Worm (Caenorhabditis elegans): ENCODE measurements around the gene pgap-2.
"Not testable (repeated sequence)": the region's sequence is repeated elsewhere in the genome, so short reads cannot be mapped to it uniquely, and the experiment has no call there.

pgap-2 gene

ce11 chrIII:4734056-4734455 is 28.7 kb downstream of the pgap-2 start, which contains the start of gene F17C8.9:
F17C8.9 (plus strand) TSS chrIII:4734356.
- TF ChIP-seq nhr-23 (tag; optimal IDR thresholded peaks at IDR 0.05) (no peak), fkh-10 (GFP tag; optimal IDR thresholded peaks at IDR 0.05) (no peak)

ce11 chrIII:4735443-4735842 is 30.1 kb downstream of the pgap-2 start, which contains the start of gene F17C8.7:
F17C8.7 (plus strand) TSS chrIII:4735743.
- TF ChIP-seq skn-1 (tag; optimal IDR thresholded peaks at IDR 0.05) (no peak), sea-2 (GFP tag; optimal IDR thresholded peaks at IDR 0.05) (no peak), elt-2 (tag; optimal IDR thresholded peaks at IDR 0.05) (no peak), pha-4 (tag; optimal IDR thresholded peaks at IDR 0.05) (no peak), elt-3 (tag; optimal IDR thresholded peaks at IDR 0.05) (no peak), ceh-16 (tag; optimal IDR thresholded peaks at IDR 0.05) (no peak), mdl-1 (tag; optimal IDR thresholded peaks at IDR 0.05) (no peak), tbx-2 (tag; optimal IDR thresholded peaks at IDR 0.05) (no peak), eor-1 (tag; optimal IDR thresholded peaks at IDR 0.05) (no peak), nhr-77 (tag; optimal IDR thresholded peaks at IDR 0.05) (no peak), nhr-28 (tag; optimal IDR thresholded peaks at IDR 0.05) (no peak), nhr-67 (tag; optimal IDR thresholded peaks at IDR 0.05) (no peak), zag-1 (tag; optimal IDR thresholded peaks at IDR 0.05) (no peak), ceh-82 (tag; optimal IDR thresholded peaks at IDR 0.05) (no peak), lin-15B (tag; optimal IDR thresholded peaks at IDR 0.05) (no peak)

ce11 chrIII:4739975-4740374 is 34.7 kb downstream of the pgap-2 start, which contains the start of gene ras-2:
ras-2 (minus strand) TSS chrIII:4740075.
- TF ChIP-seq nhr-23 (tag; optimal IDR thresholded peaks at IDR 0.05): no peak
- no peak for TF ChIP-seq mdl-1 (tag; optimal IDR thresholded peaks at IDR 0.05)
- no peak for TF ChIP-seq fkh-2 (tag; optimal IDR thresholded peaks at IDR 0.05)
- no peak for TF ChIP-seq nhr-67 (tag; optimal IDR thresholded peaks at IDR 0.05)
- TF ChIP-seq ceh-9 (tag; optimal IDR thresholded peaks at IDR 0.05): no peak
- no peak for TF ChIP-seq lin-15B (tag; optimal IDR thresholded peaks at IDR 0.05)
- TF ChIP-seq zag-1 (tag; optimal IDR thresholded peaks at IDR 0.05): no peak
- no peak for TF ChIP-seq unc-39 (tag; optimal IDR thresholded peaks at IDR 0.05)
- no peak for TF ChIP-seq elt-3 (tag; optimal IDR thresholded peaks at IDR 0.05)
- no peak for TF ChIP-seq pqm-1 (tag; optimal IDR thresholded peaks at IDR 0.05)
- TF ChIP-seq ZK546.5 (tag; optimal IDR thresholded peaks at IDR 0.05): no peak
- no peak for TF ChIP-seq eor-1 (tag; optimal IDR thresholded peaks at IDR 0.05)
- no peak for TF ChIP-seq skn-1 (tag; optimal IDR thresholded peaks at IDR 0.05)
- no peak for TF ChIP-seq nhr-11 (tag; optimal IDR thresholded peaks at IDR 0.05)
- no peak for TF ChIP-seq ztf-4 (tag; optimal IDR thresholded peaks at IDR 0.05)
- no peak for TF ChIP-seq fos-1 (tag; optimal IDR thresholded peaks at IDR 0.05)

ce11 chrIII:4740820-4741219 is 35.5 kb downstream of the pgap-2 start:
- TF ChIP-seq nhr-23 (tag; optimal IDR thresholded peaks at IDR 0.05): peak; percentile 63
- TF ChIP-seq hmg-11 (tag; optimal IDR thresholded peaks at IDR 0.05): no peak
- TF ChIP-seq nhr-77 (tag; optimal IDR thresholded peaks at IDR 0.05): no peak
- TF ChIP-seq elt-2 (tag; optimal IDR thresholded peaks at IDR 0.05): peak; percentile 31
- peak; percentile 8 for TF ChIP-seq lin-39 (tag; optimal IDR thresholded peaks at IDR 0.05)
- TF ChIP-seq ceh-28 (tag; optimal IDR thresholded peaks at IDR 0.05): peak; percentile 45
- no peak for TF ChIP-seq fkh-10 (GFP tag; optimal IDR thresholded peaks at IDR 0.05)
- TF ChIP-seq nfya-1 (tag; optimal IDR thresholded peaks at IDR 0.05; ENCODE audit: insufficient read depth): peak; percentile 48

- TF ChIP-seq lin-15B, egl-27, ztf-4 (tag; optimal IDR thresholded peaks at IDR 0.05): not testable (repeated sequence)
These were observed 37.3 kb downstream of the pgap-2 start, which contains the start of gene twk-6 for ce11 chrIII:4742620-4743019. twk-6 (plus strand) TSS chrIII:4742920.

- TF ChIP-seq fkh-10 (GFP tag; optimal IDR thresholded peaks at IDR 0.05): no peak
- no peak for TF ChIP-seq lsy-12 (tag; optimal IDR thresholded peaks at IDR 0.05)
- TF ChIP-seq ZK546.5 (tag; optimal IDR thresholded peaks at IDR 0.05): no peak
- no peak for TF ChIP-seq nhr-12 (tag; optimal IDR thresholded peaks at IDR 0.05)
- no peak for TF ChIP-seq jun-1 (tag; optimal IDR thresholded peaks at IDR 0.05)
- TF ChIP-seq snpc-4 (tag; optimal IDR thresholded peaks at IDR 0.05): no peak
- no peak for TF ChIP-seq egl-5 (tag; optimal IDR thresholded peaks at IDR 0.05)
- TF ChIP-seq elt-2 (tag; optimal IDR thresholded peaks at IDR 0.05): no peak
- no peak for TF ChIP-seq pha-4 (tag; optimal IDR thresholded peaks at IDR 0.05)
- TF ChIP-seq ceh-82 (tag; optimal IDR thresholded peaks at IDR 0.05): no peak
- TF ChIP-seq sea-2 (GFP tag; optimal IDR thresholded peaks at IDR 0.05): no peak
- TF ChIP-seq fos-1 (tag; optimal IDR thresholded peaks at IDR 0.05): no peak
- no peak for TF ChIP-seq R02D3.7 (tag; optimal IDR thresholded peaks at IDR 0.05)
- TF ChIP-seq nfya-1 (tag; optimal IDR thresholded peaks at IDR 0.05; ENCODE audit: insufficient read depth): no peak
- TF ChIP-seq ceh-28 (tag; optimal IDR thresholded peaks at IDR 0.05): no peak
- no peak for TF ChIP-seq mml-1 (tag; optimal IDR thresholded peaks at IDR 0.05)
- TF ChIP-seq eor-1 (tag; optimal IDR thresholded peaks at IDR 0.05): no peak
- TF ChIP-seq ztf-4 (tag; optimal IDR thresholded peaks at IDR 0.05): no peak
- TF ChIP-seq daf-12 (tag; optimal IDR thresholded peaks at IDR 0.05): no peak
- TF ChIP-seq zag-1 (tag; optimal IDR thresholded peaks at IDR 0.05): no peak
These were observed 40.6 kb downstream of the pgap-2 start, which contains the start of gene F17C8.6 for ce11 chrIII:4745934-4746333. F17C8.6 (minus strand) TSS chrIII:4746034.
